Worm (Caenorhabditis elegans): ENCODE data around the gene F49F1.17.

DNA sequence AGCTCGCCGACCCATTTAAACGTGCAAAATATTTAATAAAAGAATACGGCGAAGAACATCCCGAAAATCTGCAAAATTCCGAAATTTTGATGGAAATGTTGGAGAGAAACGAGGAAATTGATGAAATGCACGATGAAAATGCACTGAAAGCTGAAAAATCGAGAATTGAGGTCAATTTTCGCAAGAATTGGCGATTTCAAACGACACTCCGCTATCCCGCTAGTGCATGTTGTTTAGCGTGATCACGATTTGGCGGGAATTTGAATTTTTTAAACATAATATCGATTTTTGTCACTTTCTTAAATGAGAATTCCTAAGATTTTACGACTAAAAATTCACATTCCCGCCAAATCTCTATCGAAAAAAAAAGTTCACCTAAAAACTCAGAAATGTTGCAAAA lies 41.9 kb upstream of the F49F1.17 start:
- TF ChIP-seq F57C9.4 (tag; optimal IDR thresholded peaks at IDR 0.05) (no peak), nhr-80 (tag; optimal IDR thresholded peaks at IDR 0.05) (no peak)
